Worm (Caenorhabditis elegans): ENCODE results near the gene nhr-234.
"Not testable (repeated sequence)": the region's sequence is repeated elsewhere in the genome, so short reads cannot be mapped to it uniquely, and the experiment has no call there.

nhr-234 gene

ce11 chrII:12636602-12637001 is at the start of gene nhr-234:
Gene nhr-234 (plus strand): TSS chrII:12636678.
- TF ChIP-seq unc-62 (GFP tag; optimal IDR thresholded peaks at IDR 0.05): no peak

- no peak for TF ChIP-seq unc-62 (GFP tag; optimal IDR thresholded peaks at IDR 0.05)
Observed at ce11 chrII:12603667-12604621, 32.5 kb upstream of the nhr-234 start, which contains the start of the genes ceh-100 and lips-15. Gene ceh-100 (minus strand): TSS chrII:12603680. Gene lips-15 (plus strand): TSS chrII:12604386.

ce11 chrII:12606108-12606507 is 30.4 kb upstream of the nhr-234 start:
- no peak for TF ChIP-seq unc-62 (GFP tag; optimal IDR thresholded peaks at IDR 0.05)

ce11 chrII:12606900-12607299 is 29.6 kb upstream of the nhr-234 start, which contains the start of gene Y38E10A.8:
Gene Y38E10A.8 (plus strand): TSS chrII:12607200.
- TF ChIP-seq unc-62 (GFP tag; optimal IDR thresholded peaks at IDR 0.05): no peak

- no peak for TF ChIP-seq unc-62 (GFP tag; optimal IDR thresholded peaks at IDR 0.05)
Observed at ce11 chrII:12608653-12609052, 27.8 kb upstream of the nhr-234 start, which contains the start of gene Y38E10A.9. Gene Y38E10A.9 (plus strand): TSS chrII:12608953.

ce11 chrII:12612218-12612617 is 24.3 kb upstream of the nhr-234 start, which contains the start of gene nspe-4:
Gene nspe-4 (plus strand): TSS chrII:12612518.
- TF ChIP-seq unc-62 (GFP tag; optimal IDR thresholded peaks at IDR 0.05): no peak

ce11 chrII:12615413-12615812 is 21.1 kb upstream of the nhr-234 start:
- TF ChIP-seq unc-62 (GFP tag; optimal IDR thresholded peaks at IDR 0.05): no peak

- no peak for TF ChIP-seq unc-62 (GFP tag; optimal IDR thresholded peaks at IDR 0.05)
Observed at ce11 chrII:12616081-12616480, 20.4 kb upstream of the nhr-234 start, which contains the start of gene nspe-6. Gene nspe-6 (minus strand): TSS chrII:12616181.

ce11 chrII:12617586-12617985 is 18.9 kb upstream of the nhr-234 start, which contains the start of gene nspe-3:
Gene nspe-3 (plus strand): TSS chrII:12617886.
- no peak for TF ChIP-seq unc-62 (GFP tag; optimal IDR thresholded peaks at IDR 0.05)

ce11 chrII:12619288-12619687 is 17.2 kb upstream of the nhr-234 start, which contains the start of gene nspe-2:
Gene nspe-2 (minus strand): TSS chrII:12619388.
- TF ChIP-seq unc-62 (GFP tag; optimal IDR thresholded peaks at IDR 0.05): no peak

ce11 chrII:12620764-12621163 is 15.7 kb upstream of the nhr-234 start, which contains the start of gene nspe-1:
Gene nspe-1 (minus strand): TSS chrII:12620864.
- no peak for TF ChIP-seq unc-62 (GFP tag; optimal IDR thresholded peaks at IDR 0.05)

- no peak for TF ChIP-seq unc-62 (GFP tag; optimal IDR thresholded peaks at IDR 0.05)
Observed at ce11 chrII:12621908-12622566, 14.4 kb upstream of the nhr-234 start, which contains the start of gene nspe-8. Gene nspe-8 (minus strand): TSS chrII:12621958.

- TF ChIP-seq unc-62 (GFP tag; optimal IDR thresholded peaks at IDR 0.05): no peak
Observed at ce11 chrII:12622843-12623242, 13.6 kb upstream of the nhr-234 start.

- TF ChIP-seq unc-62 (GFP tag; optimal IDR thresholded peaks at IDR 0.05): not testable (repeated sequence)
Observed at ce11 chrII:12624433-12624832, 12.0 kb upstream of the nhr-234 start, which contains the start of gene Y38E10A.14. Gene Y38E10A.14 (minus strand): TSS chrII:12624533.

- TF ChIP-seq unc-62 (GFP tag; optimal IDR thresholded peaks at IDR 0.05): no peak
Observed at ce11 chrII:12625673-12626072, 10.8 kb upstream of the nhr-234 start.

ce11 chrII:12626120-12626624 is 10.3 kb upstream of the nhr-234 start:
- TF ChIP-seq unc-62 (GFP tag; optimal IDR thresholded peaks at IDR 0.05): no peak
